Fruit fly (Drosophila melanogaster): ENCODE results near the gene CG32152.
A peak's percentile ranks its signal among the peaks of the same experiment; 100 is the strongest.

The CG32152 gene

dm6 chr3L:16165356-16166168, 21.7 kb upstream of the CG32152 start (continued):
- no peak for TF ChIP-seq Blimp-1 (GFP tag; optimal IDR thresholded peaks at IDR 0.05)
- peak; percentile 66 for TF ChIP-seq CG30403 (GFP tag; optimal IDR thresholded peaks at IDR 0.05)
- peak; percentile 52 for TF ChIP-seq dmrt99B (tag; optimal IDR thresholded peaks at IDR 0.05)
- no peak for TF ChIP-seq stc (GFP tag; IDR thresholded peaks at IDR 0.05)

DNA sequence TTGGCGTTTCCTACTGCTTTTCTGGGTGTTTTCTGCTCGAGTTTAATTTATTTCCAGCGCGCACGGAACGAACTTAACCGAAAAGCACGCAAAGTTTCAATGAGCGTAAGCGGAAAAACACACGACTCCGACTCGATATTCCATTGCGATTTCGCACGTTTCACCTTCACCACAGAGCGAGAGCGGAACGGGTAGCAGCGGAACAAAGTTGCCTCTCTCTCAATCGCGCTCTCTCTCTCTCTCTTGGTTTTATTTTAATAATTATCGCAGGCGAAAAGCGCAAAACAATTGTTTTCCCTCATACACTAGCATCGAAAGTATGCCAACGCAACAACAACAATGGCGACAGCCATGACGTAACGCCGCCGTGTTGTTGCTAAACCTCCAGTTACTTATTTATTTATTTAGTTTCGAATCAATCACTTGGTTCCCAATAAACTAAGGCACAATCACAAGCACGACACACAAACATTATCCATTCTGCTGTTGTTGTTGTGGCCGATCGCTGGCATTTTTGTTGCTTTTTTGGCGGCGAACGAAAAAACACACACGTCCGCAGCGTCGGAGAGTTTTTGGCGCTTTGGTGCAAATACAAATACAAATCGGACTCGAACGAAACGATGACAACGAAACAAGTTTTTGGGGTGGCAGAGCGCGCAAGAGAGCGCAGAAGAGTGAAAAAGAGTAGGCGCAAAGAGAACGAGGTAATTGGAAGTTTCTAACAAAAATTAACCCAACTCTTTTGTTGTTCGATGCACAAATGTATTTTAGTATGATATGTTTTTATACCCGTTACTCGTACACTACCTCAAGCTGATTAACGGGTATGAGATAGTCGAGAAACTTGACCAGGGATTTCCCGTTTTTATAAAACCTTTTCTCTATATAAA, 20.6 kb upstream of the CG32152 start, which contains the start of gene CG5151:
Gene CG5151, minus strand, starts transcription at position 552 of the 890 bp plus-strand sequence.
- TF ChIP-seq Rfx (GFP tag; IDR thresholded peaks at IDR 0.05) (peak; percentile 44; the same call in 1 of the 2 replicates), BtbVII (GFP tag; optimal IDR thresholded peaks at IDR 0.05) (peak; percentile 40), gcm (GFP tag; optimal IDR thresholded peaks at IDR 0.05) (peak; percentile 0), phol (tag; optimal IDR thresholded peaks at IDR 0.05) (peak; percentile 9), Stat92E (GFP tag; optimal IDR thresholded peaks at IDR 0.05) (no peak), CG11456 (GFP tag; IDR thresholded peaks at IDR 0.05) (no peak), Tbp (GFP tag; optimal IDR thresholded peaks at IDR 0.05) (no peak), CG16815 (GFP tag; optimal IDR thresholded peaks at IDR 0.05) (no peak), CG8290 (GFP tag; optimal IDR thresholded peaks at IDR 0.05) (no peak), CG8290 (tag; optimal IDR thresholded peaks at IDR 0.05) (peak in 1 of 2 experiments; percentile 34), sens (GFP tag) (peak; percentile 56), CG4282 (GFP tag; optimal IDR thresholded peaks at IDR 0.05) (no peak), ab (GFP tag; optimal IDR thresholded peaks at IDR 0.05) (no peak), YL-1 (GFP tag; optimal IDR thresholded peaks at IDR 0.05) (peak; percentile 51), Taf1 (GFP tag; IDR thresholded peaks at IDR 0.05) (no peak), D19B (GFP tag; optimal IDR thresholded peaks at IDR 0.05) (peak; percentile 63), CG8478 (optimal IDR thresholded peaks at IDR 0.05) (no peak), odd (GFP tag; optimal IDR thresholded peaks at IDR 0.05) (peak; percentile 18), CG12942 (GFP tag; optimal IDR thresholded peaks at IDR 0.05) (no peak), CG17802 (tag; optimal IDR thresholded peaks at IDR 0.05) (no peak), schlank (tag; optimal IDR thresholded peaks at IDR 0.05) (peak; percentile 14), grn (GFP tag; optimal IDR thresholded peaks at IDR 0.05) (no peak), HLHmδ (GFP tag; optimal IDR thresholded peaks at IDR 0.05) (peak; percentile 22), Dbx (GFP tag; IDR thresholded peaks at IDR 0.05) (peak; percentile 28; the same call in 1 of the 3 replicates), CG9609 (GFP tag; optimal IDR thresholded peaks at IDR 0.05) (no peak), CG16813 (GFP tag; IDR thresholded peaks at IDR 0.05; ENCODE audit: partially characterized antibody) (peak; percentile 64), psq (GFP tag; optimal IDR thresholded peaks at IDR 0.05) (no peak), vnd (GFP tag; IDR thresholded peaks at IDR 0.05; ENCODE audit: partially characterized antibody) (peak; percentile 75), row (GFP tag; IDR thresholded peaks at IDR 0.05) (no peak; the same call in 2 of the 3 replicates), peb (GFP tag; IDR thresholded peaks at IDR 0.05) (no peak), run (tag; optimal IDR thresholded peaks at IDR 0.05) (peak; percentile 49), CG18262 (tag; optimal IDR thresholded peaks at IDR 0.05) (peak; percentile 1), sug (tag; optimal IDR thresholded peaks at IDR 0.05) (peak; percentile 19), CG17912 (GFP tag; optimal IDR thresholded peaks at IDR 0.05) (no peak), Dll (GFP tag; IDR thresholded peaks at IDR 0.05; ENCODE audit: partially characterized antibody) (peak; percentile 58; the same call in 2 of the 4 replicates), CG14860 (GFP tag; IDR thresholded peaks at IDR 0.05; ENCODE audit: partially characterized antibody) (peak; percentile 91), Opbp (GFP tag; IDR thresholded peaks at IDR 0.05; ENCODE audit: partially characterized antibody) (peak; percentile 49; the same call in 2 of the 3 replicates), Adf1 (GFP tag; IDR thresholded peaks at IDR 0.05) (peak; percentile 27; the same call in 1 of the 2 replicates), inv (GFP tag; IDR thresholded peaks at IDR 0.05; ENCODE audit: partially characterized antibody) (peak; percentile 43), kni (GFP tag; optimal IDR thresholded peaks at IDR 0.05) (peak; percentile 30), CG12071 (GFP tag; optimal IDR thresholded peaks at IDR 0.05) (peak; percentile 30)
